Worm (Caenorhabditis elegans) whole organism, mixed stage, embryonic: ENCODE data around the gene aco-2.

Source experiments
- bed-3 ChIP-seq: fragments of 200-800 bp; sonication (Bioruptor generic); optimal IDR thresholded peaks from 3 replicates; lab custom pipeline; 2018; ENCODE audit warnings: mild to moderate bottlenecking, missing genetic modification characterization, moderate library complexity, missing compliant biosample characterization
- ceh-39 ChIP-seq: fragments of 150-350 bp; optimal IDR thresholded peaks from 2 replicates; lab custom pipeline; 2014; ENCODE audit warnings: missing biosample characterization, missing genetic modification characterization
- ceh-43 ChIP-seq: fragments of 200-800 bp; sonication (Bioruptor generic); optimal IDR thresholded peaks from 2 replicates; lab custom pipeline; 2018; ENCODE audit warnings: mild to moderate bottlenecking, missing genetic modification characterization, moderate library complexity, missing compliant biosample characterization
- ceh-83 ChIP-seq: fragments of 200-800 bp; sonication (Bioruptor generic); optimal IDR thresholded peaks from 2 replicates; lab custom pipeline; 2018; ENCODE audit warnings: mild to moderate bottlenecking, missing genetic modification characterization, missing compliant biosample characterization
- ces-1 ChIP-seq: fragments of 150-350 bp; optimal IDR thresholded peaks from 2 replicates; lab custom pipeline; 2014; ENCODE audit warnings: missing biosample characterization, missing genetic modification reagents, missing genetic modification characterization
- cnd-1 ChIP-seq: fragments of 200-800 bp; sonication (Bioruptor generic); optimal IDR thresholded peaks from 2 replicates; lab custom pipeline; 2018; ENCODE audit warnings: mild to moderate bottlenecking, missing genetic modification characterization, missing compliant biosample characterization
- drap-1 ChIP-seq: fragments of 200-800 bp; sonication (Bioruptor generic); optimal IDR thresholded peaks from 3 replicates; lab custom pipeline; 2018; ENCODE audit warnings: mild to moderate bottlenecking, missing genetic modification characterization, missing compliant biosample characterization
- elt-1 ChIP-seq: sonication (generic microtip); optimal IDR thresholded peaks from 2 replicates; lab custom pipeline; 2017; ENCODE audit warnings: missing genetic modification characterization, mild to moderate bottlenecking, missing compliant biosample characterization, antibody characterized with exemption, moderate library complexity, borderline replicate concordance; ENCODE audit not compliant: insufficient read depth
- elt-3 ChIP-seq: fragments of 150-350 bp; optimal IDR thresholded peaks from 2 replicates; lab custom pipeline; 2014; ENCODE audit warnings: missing biosample characterization, missing genetic modification characterization
- flh-1 ChIP-seq: fragments of 200-800 bp; sonication (Bioruptor generic); optimal IDR thresholded peaks from 2 replicates; lab custom pipeline; 2018; ENCODE audit warnings: mild to moderate bottlenecking, missing genetic modification characterization, moderate library complexity, missing compliant biosample characterization
- ham-2 ChIP-seq: fragments of 200-800 bp; sonication (Bioruptor generic); optimal IDR thresholded peaks from 2 replicates; lab custom pipeline; 2018; ENCODE audit warnings: mild to moderate bottlenecking, missing genetic modification characterization, missing compliant biosample characterization
- hlh-1 ChIP-seq: fragments of 150-350 bp; optimal IDR thresholded peaks from 2 replicates; lab custom pipeline; 2014; ENCODE audit warnings: missing biosample characterization, missing genetic modification reagents, missing genetic modification characterization
- lin-13 ChIP-seq: fragments of 150-350 bp; optimal IDR thresholded peaks from 2 replicates; lab custom pipeline; 2014; ENCODE audit warnings: missing biosample characterization, missing genetic modification characterization
- lsy-2 ChIP-seq: fragments of 150-350 bp; optimal IDR thresholded peaks from 2 replicates; lab custom pipeline; 2014; ENCODE audit warnings: missing biosample characterization, missing genetic modification characterization
- mab-5 ChIP-seq: fragments of 150-350 bp; optimal IDR thresholded peaks from 2 replicates; lab custom pipeline; 2014; ENCODE audit warnings: missing biosample characterization, missing genetic modification characterization
- mls-2 ChIP-seq: sonication (generic microtip); optimal IDR thresholded peaks from 2 replicates; lab custom pipeline; 2016; ENCODE audit warnings: mild to moderate bottlenecking, missing genetic modification characterization, moderate library complexity, missing compliant biosample characterization
- nhr-12 ChIP-seq: fragments of 150-350 bp; optimal IDR thresholded peaks from 2 replicates; lab custom pipeline; 2014; ENCODE audit warnings: missing biosample characterization, missing genetic modification characterization
- nhr-2 ChIP-seq: fragments of 150-350 bp; optimal IDR thresholded peaks from 2 replicates; lab custom pipeline; 2014; ENCODE audit warnings: missing biosample characterization, missing genetic modification characterization
- nhr-28 ChIP-seq: fragments of 150-350 bp; optimal IDR thresholded peaks from 2 replicates; lab custom pipeline; 2014; ENCODE audit warnings: missing biosample characterization, missing genetic modification characterization
- nhr-76 ChIP-seq: sonication (generic microtip); optimal IDR thresholded peaks from 2 replicates; lab custom pipeline; 2017; ENCODE audit warnings: missing biosample characterization, missing genetic modification characterization
- pha-4 ChIP-seq: fragments of 150-350 bp; optimal IDR thresholded peaks from 2 replicates; lab custom pipeline; 2018; ENCODE audit warnings: missing biosample characterization, missing genetic modification reagents, missing genetic modification characterization
- sptf-1 ChIP-seq: sonication (generic microtip); optimal IDR thresholded peaks from 2 replicates; lab custom pipeline; 2017; ENCODE audit warnings: mild to moderate bottlenecking, missing genetic modification characterization, moderate library complexity, missing compliant biosample characterization
- tbx-8 ChIP-seq: fragments of 200-800 bp; sonication (Bioruptor generic); optimal IDR thresholded peaks from 2 replicates; lab custom pipeline; 2018; ENCODE audit warnings: mild to moderate bottlenecking, missing genetic modification characterization, moderate library complexity, missing compliant biosample characterization
- unc-120 ChIP-seq: sonication (generic microtip); optimal IDR thresholded peaks from 2 replicates; lab custom pipeline; 2017; ENCODE audit warnings: missing genetic modification characterization, missing compliant biosample characterization; ENCODE audit not compliant: poor library complexity, severe bottlenecking
- unc-39 ChIP-seq: fragments of 150-350 bp; optimal IDR thresholded peaks from 2 replicates; lab custom pipeline; 2014; ENCODE audit warnings: missing biosample characterization, missing genetic modification characterization
- unc-62 ChIP-seq: fragments of 150-350 bp; optimal IDR thresholded peaks from 2 replicates; lab custom pipeline; 2014; ENCODE audit warnings: missing biosample characterization, missing genetic modification reagents, missing genetic modification characterization
- zip-8 ChIP-seq: fragments of 150-350 bp; optimal IDR thresholded peaks from 2 replicates; lab custom pipeline; 2014; ENCODE audit warnings: missing biosample characterization, missing genetic modification characterization

The aco-2 gene

ce11 chrIII:7977224-7977623 lies 3.7 kb downstream of the aco-2 start:
- TF ChIP-seq nhr-76 (tag; lab: Kevin White, UChicago): no peak
- TF ChIP-seq ceh-83 (GFP tag; lab: Kevin White, UChicago): no peak
- TF ChIP-seq elt-3 (tag; lab: Kevin White, UChicago): no peak

ce11 chrIII:7977777-7978176 lies 4.3 kb downstream of the aco-2 start, which contains the start of gene C06G4.4:
C06G4.4 (minus strand) TSS chrIII:7977812.
- TF ChIP-seq mls-2 (tag; lab: Kevin White, UChicago) (no peak), bed-3 (GFP tag; lab: Kevin White, UChicago) (no peak), cnd-1 (tag; lab: Kevin White, UChicago) (no peak), elt-3 (tag; lab: Kevin White, UChicago) (no peak), hlh-1 (tag; lab: Kevin White, UChicago) (no peak), lsy-2 (tag; lab: Kevin White, UChicago) (no peak), nhr-12 (tag; lab: Kevin White, UChicago) (no peak), ceh-43 (GFP tag; lab: Kevin White, UChicago) (no peak), unc-120 (no peak), flh-1 (GFP tag; lab: Kevin White, UChicago) (no peak), sptf-1 (tag; lab: Kevin White, UChicago) (no peak)

ce11 chrIII:7978289-7978688 lies 4.8 kb downstream of the aco-2 start:
- TF ChIP-seq lin-13 (tag; lab: Kevin White, UChicago) (no peak), mls-2 (tag; lab: Kevin White, UChicago) (no peak)

- TF ChIP-seq flh-1 (GFP tag; lab: Kevin White, UChicago) (no peak), ces-1 (GFP tag; lab: Kevin White, UChicago) (peak; percentile 18)
- TF ChIP-seq, all 35 proteins: peak for 1
Measured at ce11 chrIII:7978723-7979122, 5.2 kb downstream of the aco-2 start.

- TF ChIP-seq unc-39 (tag; lab: Kevin White, UChicago) (no peak), nhr-28 (tag; lab: Kevin White, UChicago) (no peak), unc-62 (GFP tag; lab: Kevin White, UChicago) (no peak), nhr-2 (no peak), bed-3 (GFP tag; lab: Kevin White, UChicago) (no peak), elt-1 (tag; lab: Kevin White, UChicago) (no peak), mls-2 (tag; lab: Kevin White, UChicago) (no peak), zip-8 (tag; lab: Kevin White, UChicago) (no peak)
Measured at ce11 chrIII:7979659-7980058, 6.1 kb downstream of the aco-2 start, which contains the start of gene clp-1. clp-1 (plus strand) TSS chrIII:7979959.

- no peak for TF ChIP-seq mab-5 (tag; lab: Kevin White, UChicago)
- TF ChIP-seq drap-1 (GFP tag; lab: Kevin White, UChicago): no peak
- TF ChIP-seq ceh-39 (tag; lab: Kevin White, UChicago): no peak
- no peak for TF ChIP-seq sptf-1 (tag; lab: Kevin White, UChicago)
- TF ChIP-seq unc-120: no peak
- TF ChIP-seq ham-2: no peak
- TF ChIP-seq unc-39 (tag; lab: Kevin White, UChicago): no peak
- TF ChIP-seq tbx-8 (GFP tag; lab: Kevin White, UChicago): no peak
- no peak for TF ChIP-seq elt-3 (tag; lab: Kevin White, UChicago)
Measured at ce11 chrIII:7981233-7981632, 7.7 kb downstream of the aco-2 start.

- TF ChIP-seq bed-3 (GFP tag; lab: Kevin White, UChicago): no peak
- TF ChIP-seq unc-120: no peak
- TF ChIP-seq lsy-2 (tag; lab: Kevin White, UChicago): no peak
- TF ChIP-seq cnd-1 (tag; lab: Kevin White, UChicago): no peak
- no peak for TF ChIP-seq nhr-12 (tag; lab: Kevin White, UChicago)
- no peak for TF ChIP-seq mls-2 (tag; lab: Kevin White, UChicago)
- no peak for TF ChIP-seq unc-62 (GFP tag; lab: Kevin White, UChicago)
- TF ChIP-seq pha-4: no peak
- no peak for TF ChIP-seq sptf-1 (tag; lab: Kevin White, UChicago)
- no peak for TF ChIP-seq ceh-39 (tag; lab: Kevin White, UChicago)
- no peak for TF ChIP-seq ces-1 (GFP tag; lab: Kevin White, UChicago)
- TF ChIP-seq flh-1 (GFP tag; lab: Kevin White, UChicago): no peak
- TF ChIP-seq, all 35 proteins: peak for 0
Measured at ce11 chrIII:7981938-7982337, 8.4 kb downstream of the aco-2 start.
